Worm (Caenorhabditis elegans) whole organism, young adult: ENCODE measurements around the gene srh-89.

Experiments used
- F10E7.11 ChIP-seq: sonication (generic microtip); optimal IDR thresholded peaks from 2 replicates; lab custom pipeline; 2017; ENCODE audit warnings: mild to moderate bottlenecking, missing genetic modification characterization, moderate library complexity, missing compliant biosample characterization
- F22D6.2 ChIP-seq: sonication (generic microtip); optimal IDR thresholded peaks from 2 replicates; lab custom pipeline; 2016; ENCODE audit warnings: mild to moderate bottlenecking, missing genetic modification characterization, missing compliant biosample characterization
- F37B4.10 ChIP-seq: fragments of 200-800 bp; sonication (Bioruptor generic); IDR thresholded peaks from 2 replicates; pipeline ENCODE4 v1.3.6; 2022; ENCODE audit warnings: missing genetic modification characterization, missing compliant biosample characterization
- F55B11.4 ChIP-seq: sonication (generic microtip); optimal IDR thresholded peaks from 2 replicates; lab custom pipeline; 2016; ENCODE audit warnings: missing compliant biosample characterization, missing genetic modification characterization, borderline replicate concordance; ENCODE audit not compliant: insufficient read depth
- K11D2.4 ChIP-seq: fragments of 200-800 bp; sonication (Bioruptor generic); IDR thresholded peaks from 2 replicates; pipeline ENCODE4 v1.3.6; 2022; ENCODE audit warnings: missing genetic modification reagents, missing genetic modification characterization, missing compliant biosample characterization
- T07F8.4 ChIP-seq: sonication (generic microtip); optimal IDR thresholded peaks from 2 replicates; lab custom pipeline; 2016; ENCODE audit warnings: mild to moderate bottlenecking, missing genetic modification characterization, moderate library complexity, missing compliant biosample characterization
- T26A5.8 ChIP-seq: sonication (generic microtip); optimal IDR thresholded peaks from 2 replicates; lab custom pipeline; 2016; ENCODE audit warnings: missing genetic modification characterization, missing compliant biosample characterization
- Y53F4B.3 ChIP-seq: fragments of 200-800 bp; sonication (Bioruptor generic); IDR thresholded peaks from 2 replicates; pipeline ENCODE4 v1.3.6; 2022; ENCODE audit warnings: missing genetic modification reagents, missing genetic modification characterization, missing compliant biosample characterization
- Y53G8AR.9 ChIP-seq: fragments of 200-800 bp; sonication (Bioruptor generic); conservative IDR thresholded peaks from 2 replicates; pipeline ENCODE4 v1.3.6; 2022; ENCODE audit warnings: missing genetic modification reagents, missing genetic modification characterization, missing compliant biosample characterization
- Y56A3A.18 ChIP-seq: fragments of 200-800 bp; sonication (Bioruptor generic); IDR thresholded peaks from 2 replicates; pipeline ENCODE4 v1.3.6; 2022; ENCODE audit warnings: missing genetic modification reagents, missing genetic modification characterization, missing compliant biosample characterization
- ZK185.1 ChIP-seq: sonication (generic microtip); optimal IDR thresholded peaks from 2 replicates; lab custom pipeline; 2016; ENCODE audit warnings: mild to moderate bottlenecking, missing genetic modification characterization, missing compliant biosample characterization; ENCODE audit not compliant: poor library complexity, severe bottlenecking
- ama-1 ChIP-seq, 3 experiments: fragments of 150-350 bp in 1 of 3; sonication (generic microtip) in 2 of 3; optimal IDR thresholded peaks; 2 replicates each; lab custom pipeline; 2014 to 2018; ENCODE audit warnings: missing biosample characterization in 2 of 3, missing genetic modification characterization in 2 of 3, missing genetic modification reagents in 2 of 3
- atf-7 ChIP-seq: sonication (generic microtip); optimal IDR thresholded peaks from 2 replicates; lab custom pipeline; 2017; ENCODE audit warnings: mild to moderate bottlenecking, missing genetic modification characterization, missing compliant biosample characterization
- bed-2 ChIP-seq: fragments of 200-800 bp; sonication (Bioruptor generic); IDR thresholded peaks from 2 replicates; pipeline ENCODE4 v1.3.6; 2022; ENCODE audit warnings: missing genetic modification reagents, missing genetic modification characterization, missing compliant biosample characterization
- cebp-1 ChIP-seq, 2 experiments: fragments of 200-800 bp in 1 of 2; sonication (Bioruptor generic) in 1 of 2; sonication (generic microtip) in 1 of 2; IDR thresholded peaks in 1 of 2; optimal IDR thresholded peaks in 1 of 2; 2 replicates each; pipeline versions ENCODE4 v1.3.6 to Lab custom; 2017 to 2022; ENCODE audit warnings: missing compliant biosample characterization in 2 of 2, missing genetic modification characterization in 2 of 2, mild to moderate bottlenecking in 1 of 2, missing genetic modification reagents in 1 of 2, moderate library complexity in 1 of 2
- ceh-79 ChIP-seq: sonication (generic microtip); optimal IDR thresholded peaks from 2 replicates; lab custom pipeline; 2017; ENCODE audit warnings: mild to moderate bottlenecking, missing genetic modification characterization, missing compliant biosample characterization
- ceh-91 ChIP-seq: fragments of 200-800 bp; sonication (Bioruptor generic); IDR thresholded peaks from 2 replicates; pipeline ENCODE4 v1.3.6; 2022; ENCODE audit warnings: missing genetic modification reagents, missing genetic modification characterization, missing compliant biosample characterization
- chd-7 ChIP-seq: sonication (generic microtip); optimal IDR thresholded peaks from 2 replicates; lab custom pipeline; 2016; ENCODE audit warnings: mild to moderate bottlenecking, missing genetic modification characterization, moderate library complexity, missing compliant biosample characterization
- die-1 ChIP-seq: sonication (generic microtip); optimal IDR thresholded peaks from 2 replicates; lab custom pipeline; 2016; ENCODE audit warnings: missing genotype, mild to moderate bottlenecking, missing genetic modification characterization, missing compliant biosample characterization
- dox-1 ChIP-seq: fragments of 200-800 bp; sonication (Bioruptor generic); IDR thresholded peaks from 2 replicates; pipeline ENCODE4 v1.3.6; 2022; ENCODE audit warnings: missing genetic modification reagents, missing genetic modification characterization, missing compliant biosample characterization
- dpl-1 ChIP-seq: fragments of 150-350 bp; optimal IDR thresholded peaks from 2 replicates; lab custom pipeline; 2014; ENCODE audit warnings: missing biosample characterization, missing genetic modification reagents, missing genetic modification characterization
- efl-1 ChIP-seq: fragments of 150-350 bp; optimal IDR thresholded peaks from 2 replicates; lab custom pipeline; 2014; ENCODE audit warnings: missing biosample characterization, missing genetic modification reagents, missing genetic modification characterization
- egrh-3 ChIP-seq: fragments of 200-800 bp; sonication (Bioruptor generic); IDR thresholded peaks from 2 replicates; pipeline ENCODE4 v1.3.6; 2022; ENCODE audit warnings: missing genetic modification reagents, missing genetic modification characterization, missing compliant biosample characterization
- let-526 ChIP-seq: fragments of 200-800 bp; sonication (Bioruptor generic); IDR thresholded peaks from 2 replicates; pipeline ENCODE4 v1.3.6; 2022; ENCODE audit warnings: missing genetic modification reagents, missing genetic modification characterization, missing compliant biosample characterization
- lin-54 ChIP-seq: fragments of 200-800 bp; sonication (Bioruptor generic); optimal IDR thresholded peaks from 2 replicates; lab custom pipeline; 2018; ENCODE audit warnings: mild to moderate bottlenecking, missing genetic modification characterization, missing compliant biosample characterization
- lir-1 ChIP-seq: fragments of 200-800 bp; sonication (Bioruptor generic); conservative IDR thresholded peaks from 2 replicates; pipeline ENCODE4 v1.3.6; 2022; ENCODE audit warnings: missing genetic modification reagents, missing genetic modification characterization, missing compliant biosample characterization
- lsy-27 ChIP-seq: sonication (generic microtip); optimal IDR thresholded peaks from 2 replicates; lab custom pipeline; 2017; ENCODE audit warnings: missing genetic modification characterization, mild to moderate bottlenecking, missing compliant biosample characterization, antibody characterized with exemption, missing genotype, borderline replicate concordance; ENCODE audit not compliant: insufficient read depth
- madf-3 ChIP-seq: fragments of 200-800 bp; sonication (Bioruptor generic); IDR thresholded peaks from 2 replicates; pipeline ENCODE4 v1.3.6; 2022; ENCODE audit warnings: missing genetic modification reagents, missing genetic modification characterization, missing compliant biosample characterization
- nfya-1 ChIP-seq: sonication (generic microtip); optimal IDR thresholded peaks from 2 replicates; lab custom pipeline; 2017; ENCODE audit warnings: antibody characterized with exemption, missing compliant biosample characterization, missing genetic modification characterization, borderline replicate concordance; ENCODE audit not compliant: insufficient read depth
- nfyb-1 ChIP-seq: fragments of 200-800 bp; sonication (Bioruptor generic); IDR thresholded peaks from 2 replicates; pipeline ENCODE4 v1.3.6; 2022; ENCODE audit warnings: missing genetic modification reagents, missing genetic modification characterization, missing compliant biosample characterization
- nhr-120 ChIP-seq: fragments of 200-800 bp; sonication (Bioruptor generic); IDR thresholded peaks from 2 replicates; pipeline ENCODE4 v1.3.6; 2022; ENCODE audit warnings: missing genetic modification characterization, missing compliant biosample characterization
- nhr-179 ChIP-seq: sonication (generic microtip); optimal IDR thresholded peaks from 2 replicates; lab custom pipeline; 2016; ENCODE audit warnings: mild to moderate bottlenecking, missing genetic modification characterization, missing compliant biosample characterization
- nhr-90 ChIP-seq: sonication (generic microtip); optimal IDR thresholded peaks from 2 replicates; lab custom pipeline; 2016; ENCODE audit warnings: missing genotype, mild to moderate bottlenecking, missing genetic modification characterization, missing compliant biosample characterization
- repo-1 ChIP-seq: sonication (generic microtip); optimal IDR thresholded peaks from 2 replicates; lab custom pipeline; 2017; ENCODE audit warnings: mild to moderate bottlenecking, missing genetic modification characterization, missing compliant biosample characterization
- snpc-1.1 ChIP-seq: sonication (generic microtip); optimal IDR thresholded peaks from 2 replicates; lab custom pipeline; 2017; ENCODE audit warnings: missing genetic modification characterization, mild to moderate bottlenecking, missing compliant biosample characterization, antibody characterized with exemption, moderate library complexity, missing genotype, missing genetic modification reagents; ENCODE audit not compliant: insufficient read depth
- snpc-1.3 ChIP-seq: sonication (generic microtip); optimal IDR thresholded peaks from 2 replicates; lab custom pipeline; 2017; ENCODE audit warnings: missing genetic modification characterization, mild to moderate bottlenecking, missing compliant biosample characterization, antibody characterized with exemption, moderate library complexity, missing genotype, missing genetic modification reagents; ENCODE audit not compliant: insufficient read depth
- snpc-3.4 ChIP-seq: sonication (generic microtip); optimal IDR thresholded peaks from 2 replicates; lab custom pipeline; 2017; ENCODE audit warnings: missing genetic modification characterization, mild to moderate bottlenecking, missing compliant biosample characterization, antibody characterized with exemption, moderate library complexity, missing genotype, missing genetic modification reagents
- somi-1 ChIP-seq: fragments of 200-800 bp; sonication (Bioruptor generic); optimal IDR thresholded peaks from 2 replicates; lab custom pipeline; 2018; ENCODE audit warnings: mild to moderate bottlenecking, missing genetic modification characterization, missing compliant biosample characterization
- sptf-2 ChIP-seq: fragments of 200-800 bp; sonication (Bioruptor generic); optimal IDR thresholded peaks from 2 replicates; lab custom pipeline; 2018; ENCODE audit warnings: mild to moderate bottlenecking, missing genetic modification characterization, missing compliant biosample characterization
- tbp1 ChIP-seq: fragments of 200-800 bp; sonication (Bioruptor generic); optimal IDR thresholded peaks from 2 replicates; lab custom pipeline; 2018; ENCODE audit warnings: mild to moderate bottlenecking, missing genetic modification characterization, missing compliant biosample characterization
- tlf-1 ChIP-seq: fragments of 200-800 bp; sonication (Bioruptor generic); optimal IDR thresholded peaks from 2 replicates; lab custom pipeline; 2018; ENCODE audit warnings: mild to moderate bottlenecking, missing genetic modification characterization, missing compliant biosample characterization
- unc-130 ChIP-seq: sonication (generic microtip); optimal IDR thresholded peaks from 2 replicates; lab custom pipeline; 2016; ENCODE audit warnings: missing genetic modification reagents, missing genetic modification characterization, missing compliant biosample characterization
- unc-62 ChIP-seq: fragments of 150-350 bp; optimal IDR thresholded peaks from 2 replicates; lab custom pipeline; 2014; ENCODE audit warnings: missing biosample characterization, missing genetic modification reagents, missing genetic modification characterization
- ztf-18 ChIP-seq: sonication (generic microtip); optimal IDR thresholded peaks from 2 replicates; lab custom pipeline; 2016; ENCODE audit warnings: missing genotype, mild to moderate bottlenecking, missing genetic modification characterization, missing compliant biosample characterization
- ztf-22 ChIP-seq: fragments of 200-800 bp; sonication (Bioruptor generic); optimal IDR thresholded peaks from 2 replicates; lab custom pipeline; 2018; ENCODE audit warnings: mild to moderate bottlenecking, missing genetic modification characterization, moderate library complexity, missing compliant biosample characterization
- ztf-28 ChIP-seq: fragments of 200-800 bp; sonication (Bioruptor generic); IDR thresholded peaks from 2 replicates; pipeline ENCODE4 v1.3.6; 2022; ENCODE audit warnings: missing genetic modification reagents, missing genetic modification characterization, missing compliant biosample characterization
- ztf-6 ChIP-seq: fragments of 200-800 bp; sonication (Bioruptor generic); IDR thresholded peaks from 2 replicates; pipeline ENCODE4 v1.3.6; 2022; ENCODE audit warnings: missing genetic modification reagents, missing genetic modification characterization, missing compliant biosample characterization

srh-89 gene

DNA sequence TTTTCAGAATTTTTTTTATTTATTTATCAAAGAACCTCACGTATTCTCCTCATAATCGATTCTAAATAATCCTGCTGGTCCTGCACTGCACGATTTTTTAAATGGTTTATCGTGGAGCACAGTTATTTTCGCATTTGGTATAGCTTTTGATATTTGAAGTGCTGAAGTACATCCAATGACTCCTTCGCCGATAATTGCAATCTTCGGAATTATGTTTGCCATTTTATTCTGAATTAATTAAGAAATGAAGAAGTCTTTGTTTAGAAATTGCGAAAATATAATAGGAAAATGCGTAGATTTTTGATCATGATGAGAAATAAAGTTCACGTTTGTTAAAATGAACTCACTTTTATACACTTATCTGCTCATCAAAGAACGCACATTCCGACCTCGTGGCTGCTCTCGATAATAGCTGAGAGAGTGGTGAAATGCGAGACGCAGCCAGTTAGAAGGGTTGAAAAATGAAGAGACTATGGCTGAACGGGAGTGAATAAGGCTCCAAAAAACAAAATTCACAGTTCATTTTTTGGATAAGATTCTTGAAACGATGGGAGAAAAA, 29.7 kb downstream of the srh-89 start (continued):
- TF ChIP-seq ztf-6 (GFP tag; lab: Robert Waterston, UW) = no peak
- no peak for TF ChIP-seq nhr-120 (GFP tag; lab: Robert Waterston, UW)
- no peak for TF ChIP-seq nhr-179 (tag; lab: Kevin White, UChicago)
- no peak for TF ChIP-seq F55B11.4 (tag; lab: Kevin White, UChicago)
- TF ChIP-seq lir-1 (GFP tag; lab: Robert Waterston, UW) = no peak
- TF ChIP-seq ztf-22 (GFP tag; lab: Kevin White, UChicago) = no peak
- peak; percentile 25 for TF ChIP-seq chd-7 (tag; lab: Kevin White, UChicago)
- TF ChIP-seq atf-7 (tag; lab: Kevin White, UChicago) = no peak
- TF ChIP-seq die-1 (tag; lab: Kevin White, UChicago) = no peak
- no peak for TF ChIP-seq bed-2
- TF ChIP-seq nfyb-1 (GFP tag; lab: Robert Waterston, UW) = peak; percentile 55
- TF ChIP-seq F10E7.11 = no peak
- peak; percentile 67 for TF ChIP-seq ama-1 (optimal IDR thresholded peaks at IDR 0.05; lab: Kevin White, UChicago)
- TF ChIP-seq ama-1 (GFP tag; optimal IDR thresholded peaks at IDR 0.05; lab: Kevin White, UChicago) = no peak
- TF ChIP-seq Y53F4B.3 (GFP tag; lab: Robert Waterston, UW) = no peak
- TF ChIP-seq lsy-27 (tag; lab: Kevin White, UChicago) = no peak
- TF ChIP-seq let-526 = no peak
- no peak for TF ChIP-seq repo-1 (tag; lab: Kevin White, UChicago)
- TF ChIP-seq unc-130 (GFP tag; lab: Kevin White, UChicago) = no peak
- TF ChIP-seq cebp-1 (GFP tag; IDR thresholded peaks at IDR 0.05; lab: Robert Waterston, UW) = no peak
- peak; percentile 52 for TF ChIP-seq cebp-1 (tag; optimal IDR thresholded peaks at IDR 0.05; lab: Kevin White, UChicago)
- TF ChIP-seq sptf-2 = no peak
- TF ChIP-seq unc-62 (GFP tag; lab: Kevin White, UChicago) = no peak
- no peak for TF ChIP-seq dpl-1
- no peak for TF ChIP-seq snpc-1.1
- TF ChIP-seq snpc-3.4 (tag; lab: Kevin White, UChicago) = no peak
- TF ChIP-seq snpc-1.3 (tag; lab: Kevin White, UChicago) = no peak
- no peak for TF ChIP-seq efl-1 (GFP tag; lab: Kevin White, UChicago)
- TF ChIP-seq F22D6.2 (tag; lab: Kevin White, UChicago) = no peak
- peak; percentile 36; the same call in 1 of the 2 replicates for TF ChIP-seq Y53G8AR.9 (GFP tag; lab: Robert Waterston, UW)
- TF ChIP-seq K11D2.4 (GFP tag; lab: Robert Waterston, UW) = 0 out of 2 replicates have a peak, but pooled peaks have one; percentile 30
- no peak for TF ChIP-seq nfya-1 (tag; lab: Kevin White, UChicago)
- TF ChIP-seq tbp1 (GFP tag; lab: Kevin White, UChicago) = peak; percentile 46
- TF ChIP-seq T07F8.4 (tag; lab: Kevin White, UChicago) = no peak
- no peak for TF ChIP-seq egrh-3 (GFP tag; lab: Robert Waterston, UW)
- no peak for TF ChIP-seq madf-3 (GFP tag; lab: Robert Waterston, UW)
- 0 out of 2 replicates have a peak, but pooled peaks have one; percentile 29 for TF ChIP-seq Y56A3A.18
- no peak for TF ChIP-seq ztf-28 (GFP tag; lab: Robert Waterston, UW)
- TF ChIP-seq T26A5.8 (tag; lab: Kevin White, UChicago) = no peak
- TF ChIP-seq lin-54 (GFP tag; lab: Kevin White, UChicago) = peak; percentile 9
- TF ChIP-seq ZK185.1 (tag; lab: Kevin White, UChicago) = peak; percentile 9
- TF ChIP-seq nhr-90 = no peak
- no peak for TF ChIP-seq F37B4.10 (GFP tag; lab: Robert Waterston, UW)
- no peak for TF ChIP-seq ztf-18 (tag; lab: Kevin White, UChicago)
- TF ChIP-seq ceh-79 (tag; lab: Kevin White, UChicago) = no peak
- TF ChIP-seq somi-1 (GFP tag; lab: Kevin White, UChicago) = peak; percentile 50
- peak; percentile 13 for TF ChIP-seq tlf-1 (GFP tag; lab: Kevin White, UChicago)
- no peak for TF ChIP-seq dox-1 (GFP tag; lab: Robert Waterston, UW)
- no peak for TF ChIP-seq ceh-91 (GFP tag; lab: Robert Waterston, UW)
